Worm (Caenorhabditis elegans): ENCODE measurements around the gene alkb-7.

DNA sequence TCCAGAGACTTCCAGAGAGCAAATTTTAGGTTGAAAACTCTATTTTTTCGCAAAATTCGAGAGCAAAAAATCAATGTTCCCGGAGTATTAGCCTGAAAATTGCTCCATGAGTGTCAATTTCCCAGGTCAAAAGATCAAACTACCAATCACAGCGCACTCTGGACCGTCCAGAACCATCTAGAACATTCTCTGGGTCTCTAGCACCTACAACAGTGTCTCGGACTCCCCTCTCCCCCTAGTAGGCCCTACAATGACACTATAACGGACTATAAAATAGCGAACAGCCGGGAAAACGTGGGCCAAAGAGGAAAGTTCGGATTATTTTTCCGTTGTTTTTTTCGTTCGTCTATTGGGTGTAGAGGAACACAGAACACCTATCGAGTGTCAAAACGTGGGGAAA is 11.4 kb upstream of the alkb-7 start:
- TF ChIP-seq pat-9 (tag; optimal IDR thresholded peaks at IDR 0.05) (no peak), nfya-1 (tag; optimal IDR thresholded peaks at IDR 0.05) (no peak), unc-86 (tag; optimal IDR thresholded peaks at IDR 0.05) (no peak), ama-1 (optimal IDR thresholded peaks at IDR 0.05) (no peak), hlh-30 (tag; optimal IDR thresholded peaks at IDR 0.05; ENCODE audit: insufficient read depth) (no peak), dve-1 (tag; optimal IDR thresholded peaks at IDR 0.05) (no peak), fkh-10 (GFP tag; optimal IDR thresholded peaks at IDR 0.05) (no peak), pha-4 (tag; optimal IDR thresholded peaks at IDR 0.05) (no peak), zip-5 (tag; optimal IDR thresholded peaks at IDR 0.05) (no peak), odd-2 (tag; optimal IDR thresholded peaks at IDR 0.05) (no peak), tbx-2 (tag; optimal IDR thresholded peaks at IDR 0.05) (no peak), fax-1 (tag; optimal IDR thresholded peaks at IDR 0.05) (no peak), ceh-22 (tag; optimal IDR thresholded peaks at IDR 0.05) (no peak)

All from whole organism, late embryonic.